Fruit fly (Drosophila melanogaster): ENCODE results near the gene nej.

nej gene

dm6 chrX:9658865-9659339, 28.0 kb downstream of the nej start, which contains the start of gene Ptpmeg2 (continued):
- TF ChIP-seq CG6254 (GFP tag; optimal IDR thresholded peaks at IDR 0.05) (peak; percentile 52), Ptx1 (GFP tag; IDR thresholded peaks at IDR 0.05) (no peak; the same call in 1 of the 2 replicates), odd (GFP tag; optimal IDR thresholded peaks at IDR 0.05) (peak; percentile 22), CG7745 (tag; optimal IDR thresholded peaks at IDR 0.05) (no peak), trem (tag; optimal IDR thresholded peaks at IDR 0.05) (peak; percentile 77), YL-1 (GFP tag; optimal IDR thresholded peaks at IDR 0.05) (peak; percentile 51), chm (GFP tag; IDR thresholded peaks at IDR 0.05) (peak; percentile 85), esg (GFP tag; conservative IDR thresholded peaks at IDR 0.05) (0 out of 2 replicates have a peak, but pooled peaks have one; percentile 25), HmgZ (tag; optimal IDR thresholded peaks at IDR 0.05) (peak; percentile 84), pita (GFP tag; optimal IDR thresholded peaks at IDR 0.05) (no peak), CG18011 (GFP tag; optimal IDR thresholded peaks at IDR 0.05) (no peak), peb (GFP tag; IDR thresholded peaks at IDR 0.05) (no peak), btn (GFP tag; optimal IDR thresholded peaks at IDR 0.05) (peak; percentile 27), tup (GFP tag; optimal IDR thresholded peaks at IDR 0.05) (peak; percentile 9), Lhr (GFP tag; optimal IDR thresholded peaks at IDR 0.05) (peak; percentile 87), Hr51 (GFP tag; optimal IDR thresholded peaks at IDR 0.05) (peak; percentile 59 to 60), D19B (GFP tag; optimal IDR thresholded peaks at IDR 0.05) (no peak), CG8388 (GFP tag; optimal IDR thresholded peaks at IDR 0.05) (peak; percentile 38), CTCF (GFP tag; optimal IDR thresholded peaks at IDR 0.05) (peak; percentile 99), CG32532 (GFP tag; IDR thresholded peaks at IDR 0.05) (peak; percentile 85), sc (optimal IDR thresholded peaks at IDR 0.05) (no peak), sc (GFP tag; optimal IDR thresholded peaks at IDR 0.05) (no peak), klu (GFP tag; IDR thresholded peaks at IDR 0.05) (no peak), CG14014 (GFP tag; IDR thresholded peaks at IDR 0.05) (0 out of 2 replicates have a peak, but pooled peaks have one; percentile 35), fd102C (GFP tag; optimal IDR thresholded peaks at IDR 0.05) (peak; percentile 30), CG7928 (GFP tag; optimal IDR thresholded peaks at IDR 0.05) (peak; percentile 35), CrebB (tag; optimal IDR thresholded peaks at IDR 0.05) (peak; percentile 61), CG12236 (GFP tag; optimal IDR thresholded peaks at IDR 0.05) (peak; percentile 18), ind (GFP tag; optimal IDR thresholded peaks at IDR 0.05) (peak; percentile 60), pb (GFP tag; optimal IDR thresholded peaks at IDR 0.05) (no peak), Mad (GFP tag; optimal IDR thresholded peaks at IDR 0.05) (peak; percentile 65), CG1647 (GFP tag; optimal IDR thresholded peaks at IDR 0.05) (peak; percentile 42), Med (GFP tag) (peak; percentile 95), CG14860 (GFP tag; IDR thresholded peaks at IDR 0.05; ENCODE audit: partially characterized antibody) (peak; percentile 81), da (GFP tag; optimal IDR thresholded peaks at IDR 0.05) (no peak), CG17829 (tag; optimal IDR thresholded peaks at IDR 0.05) (peak; percentile 80), hbn (GFP tag; IDR thresholded peaks at IDR 0.05; ENCODE audit: partially characterized antibody) (peak; percentile 93), vvl (GFP tag; IDR thresholded peaks at IDR 0.05) (peak; percentile 80), CG1832 (GFP tag; optimal IDR thresholded peaks at IDR 0.05) (no peak), Ada2b (GFP tag; IDR thresholded peaks at IDR 0.05) (no peak), ara (GFP tag; IDR thresholded peaks at IDR 0.05) (no peak), CG6765 (GFP tag; optimal IDR thresholded peaks at IDR 0.05) (no peak), bbx (GFP tag; IDR thresholded peaks at IDR 0.05; ENCODE audit: partially characterized antibody) (peak; percentile 95), ranshi (GFP tag; IDR thresholded peaks at IDR 0.05) (0 out of 2 replicates have a peak, but pooled peaks have one; percentile 9), CG11085 (GFP tag; IDR thresholded peaks at IDR 0.05) (peak; percentile 39), cwo (GFP tag; optimal IDR thresholded peaks at IDR 0.05) (no peak), zfh2 (GFP tag; optimal IDR thresholded peaks at IDR 0.05) (peak; percentile 50), Dfd (GFP tag; optimal IDR thresholded peaks at IDR 0.05) (no peak), ac (GFP tag; optimal IDR thresholded peaks at IDR 0.05) (peak; percentile 21), bigmax (GFP tag; optimal IDR thresholded peaks at IDR 0.05) (peak; percentile 9), ttk (GFP tag; IDR thresholded peaks at IDR 0.05) (no peak)

Measured in whole organism, embryonic.